Fruit fly (Drosophila melanogaster) whole organism, embryonic: ENCODE results near the gene CG14740.

Source experiments
- Antp ChIP-seq: fragments of 200-800 bp; sonication (Bioruptor generic); optimal IDR thresholded peaks from 3 replicates; lab custom pipeline; 2016; ENCODE audit warnings: missing biosample characterization, missing genetic modification characterization
- Asciz ChIP-seq: fragments of 200-800 bp; sonication (Bioruptor generic); optimal IDR thresholded peaks from 2 replicates; lab custom pipeline; 2017; ENCODE audit warnings: missing biosample characterization, mild to moderate bottlenecking, missing genetic modification characterization, missing genetic modification reagents
- Atf6 ChIP-seq: fragments of 200-800 bp; sonication (Bioruptor generic); IDR thresholded peaks from 2 replicates; pipeline ENCODE4 v1.3.6; 2022; ENCODE audit warnings: missing biosample characterization, missing genetic modification characterization
- CG1024 ChIP-seq: fragments of 200-800 bp; sonication (Bioruptor generic); IDR thresholded peaks from 2 replicates; pipeline ENCODE4 v1.3.6; 2022; ENCODE audit warnings: missing biosample characterization, missing genetic modification characterization
- CG10654 ChIP-seq: fragments of 200-800 bp; sonication (Bioruptor generic); optimal IDR thresholded peaks from 2 replicates; lab custom pipeline; 2016; ENCODE audit warnings: missing biosample characterization, missing genetic modification characterization
- CG10959 ChIP-seq: fragments of 200-800 bp; sonication (Bioruptor generic); IDR thresholded peaks from 2 replicates; pipeline ENCODE4 v1.3.6; 2022; ENCODE audit warnings: missing biosample characterization, missing genetic modification characterization
- CG11696 ChIP-seq: fragments of 200-800 bp; sonication (Bioruptor generic); IDR thresholded peaks from 2 replicates; pipeline ENCODE4 v1.3.6; 2022; ENCODE audit warnings: missing biosample characterization, missing genetic modification characterization
- CG12155 ChIP-seq: fragments of 200-800 bp; sonication (Bioruptor generic); optimal IDR thresholded peaks from 3 replicates; lab custom pipeline; 2016; ENCODE audit warnings: missing biosample characterization, missing genetic modification characterization
- CG15011 ChIP-seq: fragments of 200-800 bp; sonication (Bioruptor generic); optimal IDR thresholded peaks from 3 replicates; lab custom pipeline; 2018; ENCODE audit warnings: missing biosample characterization, mild to moderate bottlenecking, missing genetic modification characterization
- CG15269 ChIP-seq: fragments of 200-800 bp; sonication (Bioruptor generic); optimal IDR thresholded peaks from 2 replicates; lab custom pipeline; 2018; ENCODE audit warnings: missing biosample characterization, mild to moderate bottlenecking, missing genetic modification characterization, moderate library complexity
- CG17829 ChIP-seq: fragments of 200-800 bp; optimal IDR thresholded peaks from 2 replicates; lab custom pipeline; 2019; ENCODE audit warnings: missing biosample characterization, mild to moderate bottlenecking, missing genetic modification characterization, moderate library complexity
- CG34224 ChIP-seq: fragments of 200-800 bp; sonication (Bioruptor generic); IDR thresholded peaks from 3 replicates; pipeline ENCODE4 v1.3.6; 2022; ENCODE audit warnings: missing biosample characterization, missing genetic modification characterization; ENCODE audit not compliant: partially characterized antibody
- CG3726 ChIP-seq: fragments of 200-800 bp; sonication (Bioruptor generic); IDR thresholded peaks from 3 replicates; pipeline ENCODE4, ENCODE4 v1.3.6; 2022; ENCODE audit warnings: missing biosample characterization, missing genetic modification characterization
- CG3847 ChIP-seq: fragments of 200-800 bp; sonication (Bioruptor generic); IDR thresholded peaks from 2 replicates; pipeline ENCODE4 v1.3.6; 2022; ENCODE audit warnings: missing biosample characterization, missing genetic modification characterization
- CG5180 ChIP-seq: fragments of 200-800 bp; sonication (Bioruptor generic); optimal IDR thresholded peaks from 3 replicates; lab custom pipeline; 2017; ENCODE audit warnings: missing biosample characterization, missing genetic modification characterization, mild to moderate bottlenecking, moderate library complexity, missing genetic modification reagents
- CG6175 ChIP-seq: fragments of 200-800 bp; sonication (Bioruptor generic); IDR thresholded peaks from 3 replicates; pipeline ENCODE4 v1.3.6; 2022; ENCODE audit warnings: missing biosample characterization, missing genetic modification characterization
- CG6272 ChIP-seq: fragments of 200-800 bp; sonication (Bioruptor generic); IDR thresholded peaks from 2 replicates; pipeline ENCODE4 v1.3.6; 2022; ENCODE audit warnings: missing biosample characterization, missing genetic modification characterization
- CG6854 ChIP-seq: fragments of 200-800 bp; sonication (Bioruptor generic); optimal IDR thresholded peaks from 3 replicates; lab custom pipeline; 2017; ENCODE audit warnings: missing biosample characterization, mild to moderate bottlenecking, missing genetic modification characterization
- CG7839 ChIP-seq: fragments of 200-800 bp; sonication (Bioruptor generic); optimal IDR thresholded peaks from 3 replicates; lab custom pipeline; 2018; ENCODE audit warnings: missing biosample characterization, mild to moderate bottlenecking, missing genetic modification characterization, moderate library complexity
- CG8290 ChIP-seq, 3 experiments: fragments of 200-800 bp; sonication (Bioruptor generic); optimal IDR thresholded peaks; 2 replicates each; lab custom pipeline; 2016 to 2019; ENCODE audit warnings: missing biosample characterization in 3 of 3, missing genetic modification characterization in 3 of 3, mild to moderate bottlenecking in 2 of 3, moderate library complexity in 1 of 3
- CHES-1-like ChIP-seq: fragments of 200-800 bp; sonication (Bioruptor generic); optimal IDR thresholded peaks from 2 replicates; lab custom pipeline; 2016; ENCODE audit warnings: missing biosample characterization, missing genetic modification characterization
- Dp ChIP-seq: fragments of 200-800 bp; sonication (Bioruptor generic); optimal IDR thresholded peaks from 2 replicates; lab custom pipeline; 2018; ENCODE audit warnings: missing biosample characterization, mild to moderate bottlenecking, missing genetic modification characterization, moderate library complexity
- E2f1 ChIP-seq: fragments of 200-800 bp; sonication (Bioruptor generic); IDR thresholded peaks from 2 replicates; pipeline ENCODE4 v1.3.6; 2022; ENCODE audit warnings: missing biosample characterization, missing genetic modification characterization
- ERR ChIP-seq: fragments of 200-800 bp; sonication (Bioruptor generic); optimal IDR thresholded peaks from 2 replicates; lab custom pipeline; 2016; ENCODE audit warnings: missing biosample characterization, missing genetic modification characterization
- H15 ChIP-seq: fragments of 200-800 bp; sonication (Bioruptor generic); IDR thresholded peaks from 3 replicates; pipeline ENCODE4 v1.3.6; 2022; ENCODE audit warnings: missing biosample characterization, missing genetic modification characterization
- HHEX ChIP-seq: fragments of 200-800 bp; sonication (Bioruptor generic); optimal IDR thresholded peaks from 3 replicates; lab custom pipeline; 2017; ENCODE audit warnings: missing biosample characterization, mild to moderate bottlenecking, missing genetic modification characterization, missing genetic modification reagents
- Hand ChIP-seq: fragments of 200-800 bp; sonication (Bioruptor generic); optimal IDR thresholded peaks from 2 replicates; lab custom pipeline; 2017; ENCODE audit warnings: mild to moderate bottlenecking, missing biosample characterization, missing genetic modification reagents, missing genetic modification characterization
- Hr3 ChIP-seq: fragments of 200-800 bp; sonication (Bioruptor generic); optimal IDR thresholded peaks from 3 replicates; lab custom pipeline; 2016; ENCODE audit warnings: missing biosample characterization, missing genetic modification characterization
- Hr51 ChIP-seq, 2 experiments: fragments of 200-800 bp; sonication (Bioruptor generic); optimal IDR thresholded peaks; 2 replicates in 1 of 2; 3 replicates in 1 of 2; lab custom pipeline; 2016 to 2018; ENCODE audit warnings: missing biosample characterization in 2 of 2, missing genetic modification characterization in 2 of 2, mild to moderate bottlenecking in 1 of 2, moderate library complexity in 1 of 2
- Lim3 ChIP-seq: fragments of 200-800 bp; sonication (Bioruptor generic); IDR thresholded peaks from 2 replicates; pipeline ENCODE4 v1.3.6; 2022; ENCODE audit warnings: missing biosample characterization, missing genetic modification characterization
- Med ChIP-seq: fragments of 200-800 bp; sonication (Bioruptor generic); peaks from one replicate; lab custom pipeline; 2016; ENCODE audit warnings: missing biosample characterization, missing genetic modification characterization, mild to moderate bottlenecking, inconsistent platforms, moderate library complexity
- Nf-YA ChIP-seq: fragments of 200-800 bp; sonication (Bioruptor generic); IDR thresholded peaks from 2 replicates; pipeline ENCODE4 v1.3.6; 2022; ENCODE audit warnings: missing biosample characterization, missing genetic modification characterization
- Oli ChIP-seq: fragments of 200-800 bp; sonication (Bioruptor generic); optimal IDR thresholded peaks from 2 replicates; lab custom pipeline; 2018; ENCODE audit warnings: missing biosample characterization, mild to moderate bottlenecking, missing genetic modification characterization, moderate library complexity
- Sin3A ChIP-seq: fragments of >200 bp; optimal IDR thresholded peaks from 2 replicates; lab custom pipeline; 2018
- Trl ChIP-seq, 3 experiments: fragments of >200 bp in 2 of 3; fragments of 200-800 bp in 1 of 3; sonication (Bioruptor generic) in 1 of 3; optimal IDR thresholded peaks; 2 replicates in 1 of 3; 3 replicates in 2 of 3; lab custom pipeline; 2016 to 2017; ENCODE audit warnings: missing biosample characterization in 1 of 3, missing genetic modification characterization in 1 of 3
- ara ChIP-seq: fragments of 200-800 bp; sonication (Bioruptor generic); IDR thresholded peaks from 2 replicates; pipeline ENCODE4 v1.3.6; 2022; ENCODE audit warnings: missing biosample characterization, missing genetic modification characterization
- cato ChIP-seq: fragments of 200-800 bp; sonication (Bioruptor generic); optimal IDR thresholded peaks from 2 replicates; lab custom pipeline; 2016; ENCODE audit warnings: missing biosample characterization, missing genetic modification characterization, borderline replicate concordance
- esg ChIP-seq: fragments of 200-800 bp; sonication (Bioruptor generic); conservative IDR thresholded peaks from 2 replicates; pipeline ENCODE4 v1.3.6; 2022; ENCODE audit warnings: missing biosample characterization, missing genetic modification characterization
- gcm2 ChIP-seq: fragments of 200-800 bp; sonication (Bioruptor generic); optimal IDR thresholded peaks from 2 replicates; lab custom pipeline; 2016; ENCODE audit warnings: missing biosample characterization, missing genetic modification characterization
- gsb ChIP-seq: fragments of 200-800 bp; sonication (Bioruptor generic); IDR thresholded peaks from 2 replicates; pipeline ENCODE4 v1.3.6; 2022; ENCODE audit warnings: missing biosample characterization, missing genetic modification characterization
- lmd ChIP-seq: fragments of 200-800 bp; sonication (Bioruptor generic); IDR thresholded peaks from 2 replicates; pipeline ENCODE4 v1.3.6; 2022; ENCODE audit warnings: missing biosample characterization, missing genetic modification characterization
- luna ChIP-seq: fragments of 200-800 bp; sonication (Bioruptor generic); optimal IDR thresholded peaks from 2 replicates; lab custom pipeline; 2016; ENCODE audit warnings: missing biosample characterization, missing genetic modification characterization
- nom ChIP-seq: fragments of 200-800 bp; sonication (Bioruptor generic); optimal IDR thresholded peaks from 2 replicates; lab custom pipeline; 2017; ENCODE audit warnings: missing biosample characterization, missing genetic modification characterization, mild to moderate bottlenecking, moderate library complexity, missing genetic modification reagents
- psq ChIP-seq: fragments of 200-800 bp; sonication (Bioruptor generic); optimal IDR thresholded peaks from 2 replicates; lab custom pipeline; 2017; ENCODE audit warnings: missing biosample characterization, missing genetic modification characterization
- scrt ChIP-seq: fragments of 200-800 bp; sonication (Bioruptor generic); optimal IDR thresholded peaks from 2 replicates; lab custom pipeline; 2018; ENCODE audit warnings: missing biosample characterization, mild to moderate bottlenecking, missing genetic modification characterization, moderate library complexity
- tgo ChIP-seq: fragments of 200-800 bp; sonication (Bioruptor generic); IDR thresholded peaks from 3 replicates; pipeline ENCODE4 v1.3.6; 2022; ENCODE audit warnings: missing biosample characterization, missing genetic modification characterization
- tx ChIP-seq: fragments of 200-800 bp; sonication (Bioruptor generic); optimal IDR thresholded peaks from 2 replicates; lab custom pipeline; 2016; ENCODE audit warnings: missing biosample characterization, missing genetic modification characterization
- vvl ChIP-seq: fragments of 200-800 bp; sonication (Bioruptor generic); IDR thresholded peaks from 2 replicates; pipeline ENCODE4 v1.3.6; 2022; ENCODE audit warnings: missing biosample characterization, missing genetic modification characterization
- zen ChIP-seq: fragments of 200-800 bp; sonication (Bioruptor generic); optimal IDR thresholded peaks from 3 replicates; lab custom pipeline; 2018; ENCODE audit warnings: missing biosample characterization, mild to moderate bottlenecking, missing genetic modification characterization, moderate library complexity
- zfh1 ChIP-seq: fragments of 200-800 bp; sonication (Bioruptor generic); IDR thresholded peaks from 3 replicates; pipeline ENCODE4 v1.3.6; 2022; ENCODE audit warnings: missing biosample characterization, missing genetic modification characterization

Gene CG14740

DNA sequence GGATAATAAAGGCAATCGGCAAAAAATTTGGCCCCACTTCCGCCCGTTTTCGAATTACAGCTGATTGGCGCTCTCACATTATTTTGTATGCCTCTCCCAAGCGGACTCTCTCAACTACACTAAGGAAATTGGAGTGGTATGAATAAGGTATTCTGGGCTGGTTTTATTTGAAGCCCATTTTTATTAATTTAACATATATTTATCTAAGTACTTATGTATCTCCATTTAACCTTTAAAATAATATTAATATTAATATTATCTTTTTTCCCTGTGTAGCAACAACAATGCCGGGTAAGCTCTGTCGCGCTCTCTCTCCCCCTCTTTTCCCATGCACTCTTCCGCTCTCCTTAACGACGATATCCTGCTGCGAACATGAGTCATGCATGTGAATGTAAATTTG lies 16.2 kb upstream of the CG14740 start (continued):
- TF ChIP-seq CG10654 (GFP tag; lab: Kevin White, UChicago) (peak; percentile 48), Hr3 (GFP tag; lab: Kevin White, UChicago) (peak; percentile 62), CG1024 (GFP tag; lab: Robert Waterston, UW) (peak; percentile 68), Lim3 (GFP tag; lab: Robert Waterston, UW) (0 out of 2 replicates have a peak, but pooled peaks have one; percentile 30), cato (GFP tag; lab: Kevin White, UChicago) (no peak), HHEX (GFP tag; lab: Kevin White, UChicago) (peak; percentile 79), CG34224 (no peak), Oli (peak; percentile 72), Asciz (GFP tag; lab: Kevin White, UChicago) (peak; percentile 56), CG15011 (GFP tag; lab: Kevin White, UChicago) (peak; percentile 57), scrt (GFP tag; lab: Kevin White, UChicago) (peak; percentile 69), tx (GFP tag; lab: Kevin White, UChicago) (no peak), E2f1 (peak; percentile 82), CG6175 (GFP tag; lab: Robert Waterston, UW) (peak; percentile 65; the same call in 2 of the 3 replicates), vvl (GFP tag; lab: Robert Waterston, UW) (peak; percentile 92; the same call in 1 of the 2 replicates), CHES-1-like (GFP tag; lab: Kevin White, UChicago) (no peak), CG6854 (GFP tag; lab: Kevin White, UChicago) (peak; percentile 56), zfh1 (GFP tag; lab: Robert Waterston, UW) (peak; percentile 72), Med (GFP tag; lab: Kevin White, UChicago) (peak; percentile 75), psq (GFP tag; lab: Kevin White, UChicago) (peak; percentile 41), CG6272 (GFP tag; lab: Robert Waterston, UW) (peak; percentile 69), Atf6 (GFP tag; lab: Robert Waterston, UW) (peak; percentile 82), CG17829 (no peak), Nf-YA (GFP tag; lab: Robert Waterston, UW) (peak; percentile 65; the same call in 1 of the 2 replicates), CG3726 (GFP tag; lab: Robert Waterston, UW) (peak; percentile 38; the same call in 1 of the 3 replicates), zen (no peak), Trl (optimal IDR thresholded peaks at IDR 0.05; lab: Kevin White, UChicago) (peak; percentile 18 to 56), Trl (GFP tag; optimal IDR thresholded peaks at IDR 0.05; lab: Kevin White, UChicago) (no peak), CG7839 (tag; lab: Kevin White, UChicago) (peak; percentile 86), CG5180 (GFP tag; lab: Kevin White, UChicago) (peak; percentile 47), Hr51 (GFP tag; optimal IDR thresholded peaks at IDR 0.05; lab: Kevin White, UChicago) (peak in 1 of 2 experiments; percentile 82), lmd (peak; percentile 82), tgo (GFP tag; lab: Robert Waterston, UW) (peak; percentile 86), ara (peak; percentile 69; the same call in 1 of the 2 replicates), CG8290 (GFP tag; optimal IDR thresholded peaks at IDR 0.05; lab: Kevin White, UChicago) (no peak), CG8290 (tag; optimal IDR thresholded peaks at IDR 0.05; lab: Kevin White, UChicago) (no peak), gcm2 (GFP tag; lab: Kevin White, UChicago) (no peak), Antp (GFP tag; lab: Kevin White, UChicago) (no peak), Sin3A (no peak), Dp (GFP tag; lab: Kevin White, UChicago) (no peak), CG11696 (peak; percentile 58), nom (GFP tag; lab: Kevin White, UChicago) (no peak), CG12155 (peak; percentile 40), CG10959 (GFP tag; lab: Robert Waterston, UW) (no peak), H15 (GFP tag; lab: Robert Waterston, UW) (peak; percentile 71; the same call in 2 of the 3 replicates), esg (GFP tag; lab: Robert Waterston, UW) (peak; percentile 74), ERR (GFP tag; lab: Kevin White, UChicago) (no peak), Hand (GFP tag; lab: Kevin White, UChicago) (peak; percentile 79), gsb (GFP tag; lab: Robert Waterston, UW) (peak; percentile 57), luna (no peak), CG3847 (GFP tag; lab: Robert Waterston, UW) (peak; percentile 66), CG15269 (tag; lab: Kevin White, UChicago) (peak; percentile 85)
